Worm (Caenorhabditis elegans) whole organism, L4 larva: ENCODE measurements around the gene amdh-1.

Source experiments
- ZK337.2 ChIP-seq: fragments of 200-800 bp; sonication (Bioruptor generic); IDR thresholded peaks from 2 replicates; pipeline ENCODE4 v1.3.6; 2022; ENCODE audit warnings: missing genetic modification reagents, missing genetic modification characterization, missing compliant biosample characterization
- ZK546.5 ChIP-seq, 2 experiments: sonication (generic microtip); optimal IDR thresholded peaks; 2 replicates each; lab custom pipeline; 2017; ENCODE audit warnings: missing biosample characterization in 2 of 2, missing genetic modification characterization in 2 of 2
- ceh-32 ChIP-seq: sonication (generic microtip); optimal IDR thresholded peaks from 2 replicates; lab custom pipeline; 2016; ENCODE audit warnings: mild to moderate bottlenecking, missing genetic modification characterization, missing compliant biosample characterization; ENCODE audit not compliant: poor library complexity
- daf-16 ChIP-seq, 3 experiments: sonication (generic microtip); optimal IDR thresholded peaks; 2 replicates each; lab custom pipeline; 2016 to 2017; ENCODE audit warnings: missing genetic modification characterization in 3 of 3, missing genetic modification reagents in 3 of 3, mild to moderate bottlenecking in 2 of 3, missing compliant biosample characterization in 2 of 3, missing biosample characterization in 1 of 3, moderate library complexity in 1 of 3
- dpl-1 ChIP-seq: fragments of 150-350 bp; optimal IDR thresholded peaks from 2 replicates; lab custom pipeline; 2014; ENCODE audit warnings: missing biosample characterization, missing genetic modification reagents, missing genetic modification characterization
- fos-1 ChIP-seq: fragments of 150-350 bp; optimal IDR thresholded peaks from 2 replicates; lab custom pipeline; 2014; ENCODE audit warnings: missing biosample characterization, missing genetic modification characterization
- lin-15B ChIP-seq: fragments of 150-350 bp; sonication (generic microtip); optimal IDR thresholded peaks from 3 replicates; lab custom pipeline; 2014; ENCODE audit warnings: missing biosample characterization, missing genetic modification characterization
- lsy-2 ChIP-seq, 2 experiments: fragments of 150-350 bp in 1 of 2; sonication (generic microtip) in 1 of 2; optimal IDR thresholded peaks; 2 replicates each; lab custom pipeline; 2014 to 2017; ENCODE audit warnings: missing biosample characterization in 2 of 2, missing genetic modification characterization in 2 of 2
- mdl-1 ChIP-seq, 2 experiments: fragments of 150-350 bp in 1 of 2; sonication (generic microtip) in 1 of 2; optimal IDR thresholded peaks; 2 replicates each; lab custom pipeline; 2014 to 2017; ENCODE audit warnings: missing biosample characterization in 2 of 2, missing genetic modification characterization in 2 of 2
- nhr-102 ChIP-seq: sonication (generic microtip); optimal IDR thresholded peaks from 2 replicates; lab custom pipeline; 2016; ENCODE audit warnings: mild to moderate bottlenecking, missing genetic modification characterization, moderate library complexity, missing compliant biosample characterization

DNA sequence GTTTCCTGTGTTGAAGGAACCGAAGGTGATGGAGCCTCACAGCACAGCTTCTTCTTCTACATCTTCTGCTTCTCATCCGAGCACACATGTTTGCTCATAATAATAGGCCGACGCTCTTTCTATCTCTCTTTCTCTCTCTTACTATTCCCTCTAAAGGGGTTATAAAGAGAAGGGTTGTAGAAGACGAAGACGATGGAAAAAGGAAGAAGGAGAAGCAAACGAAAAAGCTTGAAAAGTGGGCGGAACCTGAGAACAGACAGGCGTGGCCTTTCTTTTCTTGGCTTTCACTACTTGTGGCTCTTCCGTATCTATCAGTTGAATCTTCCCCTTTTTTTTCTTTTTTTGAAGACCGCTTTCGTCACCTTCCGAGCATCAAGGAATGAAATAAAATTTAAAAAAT lies 56.2 kb downstream of the amdh-1 start:
- TF ChIP-seq mdl-1 (tag; optimal IDR thresholded peaks at IDR 0.05; lab: Kevin White, UChicago) (no peak), ZK546.5 (tag; optimal IDR thresholded peaks at IDR 0.05; lab: Kevin White, UChicago) (no peak), lin-15B (no peak), fos-1 (tag; lab: Kevin White, UChicago) (no peak), lsy-2 (tag; optimal IDR thresholded peaks at IDR 0.05; lab: Kevin White, UChicago) (no peak), ZK337.2 (no peak), nhr-102 (tag; lab: Kevin White, UChicago) (no peak), dpl-1 (no peak), daf-16 (GFP tag; optimal IDR thresholded peaks at IDR 0.05; lab: Kevin White, UChicago) (no peak), daf-16 (tag; optimal IDR thresholded peaks at IDR 0.05; lab: Kevin White, UChicago) (no peak), ceh-32 (no peak)
